Worm (Caenorhabditis elegans) whole organism, mixed stage, embryonic: ENCODE data around the gene nhr-263.
A peak's percentile ranks its signal among the peaks of the same experiment; 100 is the strongest.
"Not testable (repeated sequence)": the region's sequence is repeated elsewhere in the genome, so short reads cannot be mapped to it uniquely, and the experiment has no call there.

Experiments used
- M03D4.4 ChIP-seq: sonication (generic microtip); optimal IDR thresholded peaks from 2 replicates; lab custom pipeline; 2017; ENCODE audit warnings: mild to moderate bottlenecking, missing genetic modification characterization, missing compliant biosample characterization
- blmp-1 ChIP-seq: fragments of 150-350 bp; optimal IDR thresholded peaks from 2 replicates; lab custom pipeline; 2014; ENCODE audit warnings: missing biosample characterization, missing genetic modification characterization
- ceh-39 ChIP-seq: fragments of 150-350 bp; optimal IDR thresholded peaks from 2 replicates; lab custom pipeline; 2014; ENCODE audit warnings: missing biosample characterization, missing genetic modification characterization
- ceh-43 ChIP-seq: fragments of 200-800 bp; sonication (Bioruptor generic); optimal IDR thresholded peaks from 2 replicates; lab custom pipeline; 2018; ENCODE audit warnings: mild to moderate bottlenecking, missing genetic modification characterization, moderate library complexity, missing compliant biosample characterization
- ceh-83 ChIP-seq: fragments of 200-800 bp; sonication (Bioruptor generic); optimal IDR thresholded peaks from 2 replicates; lab custom pipeline; 2018; ENCODE audit warnings: mild to moderate bottlenecking, missing genetic modification characterization, missing compliant biosample characterization
- ces-1 ChIP-seq: fragments of 150-350 bp; optimal IDR thresholded peaks from 2 replicates; lab custom pipeline; 2014; ENCODE audit warnings: missing biosample characterization, missing genetic modification reagents, missing genetic modification characterization
- cnd-1 ChIP-seq: fragments of 200-800 bp; sonication (Bioruptor generic); optimal IDR thresholded peaks from 2 replicates; lab custom pipeline; 2018; ENCODE audit warnings: mild to moderate bottlenecking, missing genetic modification characterization, missing compliant biosample characterization
- drap-1 ChIP-seq: fragments of 200-800 bp; sonication (Bioruptor generic); optimal IDR thresholded peaks from 3 replicates; lab custom pipeline; 2018; ENCODE audit warnings: mild to moderate bottlenecking, missing genetic modification characterization, missing compliant biosample characterization
- elt-1 ChIP-seq: sonication (generic microtip); optimal IDR thresholded peaks from 2 replicates; lab custom pipeline; 2017; ENCODE audit warnings: missing genetic modification characterization, mild to moderate bottlenecking, missing compliant biosample characterization, antibody characterized with exemption, moderate library complexity, borderline replicate concordance; ENCODE audit not compliant: insufficient read depth
- flh-1 ChIP-seq: fragments of 200-800 bp; sonication (Bioruptor generic); optimal IDR thresholded peaks from 2 replicates; lab custom pipeline; 2018; ENCODE audit warnings: mild to moderate bottlenecking, missing genetic modification characterization, moderate library complexity, missing compliant biosample characterization
- ham-2 ChIP-seq: fragments of 200-800 bp; sonication (Bioruptor generic); optimal IDR thresholded peaks from 2 replicates; lab custom pipeline; 2018; ENCODE audit warnings: mild to moderate bottlenecking, missing genetic modification characterization, missing compliant biosample characterization
- hlh-1 ChIP-seq: fragments of 150-350 bp; optimal IDR thresholded peaks from 2 replicates; lab custom pipeline; 2014; ENCODE audit warnings: missing biosample characterization, missing genetic modification reagents, missing genetic modification characterization
- lin-13 ChIP-seq: fragments of 150-350 bp; optimal IDR thresholded peaks from 2 replicates; lab custom pipeline; 2014; ENCODE audit warnings: missing biosample characterization, missing genetic modification characterization
- lsy-2 ChIP-seq: fragments of 150-350 bp; optimal IDR thresholded peaks from 2 replicates; lab custom pipeline; 2014; ENCODE audit warnings: missing biosample characterization, missing genetic modification characterization
- mab-5 ChIP-seq: fragments of 150-350 bp; optimal IDR thresholded peaks from 2 replicates; lab custom pipeline; 2014; ENCODE audit warnings: missing biosample characterization, missing genetic modification characterization
- mep-1 ChIP-seq: fragments of 150-350 bp; optimal IDR thresholded peaks from 2 replicates; lab custom pipeline; 2017; ENCODE audit warnings: missing biosample characterization, missing genetic modification reagents, missing genetic modification characterization, inconsistent platforms
- mls-2 ChIP-seq: sonication (generic microtip); optimal IDR thresholded peaks from 2 replicates; lab custom pipeline; 2016; ENCODE audit warnings: mild to moderate bottlenecking, missing genetic modification characterization, moderate library complexity, missing compliant biosample characterization
- nhr-2 ChIP-seq: fragments of 150-350 bp; optimal IDR thresholded peaks from 2 replicates; lab custom pipeline; 2014; ENCODE audit warnings: missing biosample characterization, missing genetic modification characterization
- nhr-237 ChIP-seq: fragments of 150-350 bp; optimal IDR thresholded peaks from 2 replicates; lab custom pipeline; 2014; ENCODE audit warnings: missing biosample characterization, missing genetic modification characterization
- nhr-28 ChIP-seq: fragments of 150-350 bp; optimal IDR thresholded peaks from 2 replicates; lab custom pipeline; 2014; ENCODE audit warnings: missing biosample characterization, missing genetic modification characterization
- nhr-76 ChIP-seq: sonication (generic microtip); optimal IDR thresholded peaks from 2 replicates; lab custom pipeline; 2017; ENCODE audit warnings: missing biosample characterization, missing genetic modification characterization
- pha-4 ChIP-seq: fragments of 150-350 bp; optimal IDR thresholded peaks from 2 replicates; lab custom pipeline; 2018; ENCODE audit warnings: missing biosample characterization, missing genetic modification reagents, missing genetic modification characterization
- sem-2 ChIP-seq: fragments of 200-800 bp; sonication (Bioruptor generic); optimal IDR thresholded peaks from 2 replicates; lab custom pipeline; 2018; ENCODE audit warnings: mild to moderate bottlenecking, missing genetic modification characterization, missing compliant biosample characterization
- sptf-1 ChIP-seq: sonication (generic microtip); optimal IDR thresholded peaks from 2 replicates; lab custom pipeline; 2017; ENCODE audit warnings: mild to moderate bottlenecking, missing genetic modification characterization, moderate library complexity, missing compliant biosample characterization
- tbx-8 ChIP-seq: fragments of 200-800 bp; sonication (Bioruptor generic); optimal IDR thresholded peaks from 2 replicates; lab custom pipeline; 2018; ENCODE audit warnings: mild to moderate bottlenecking, missing genetic modification characterization, moderate library complexity, missing compliant biosample characterization
- unc-120 ChIP-seq: sonication (generic microtip); optimal IDR thresholded peaks from 2 replicates; lab custom pipeline; 2017; ENCODE audit warnings: missing genetic modification characterization, missing compliant biosample characterization; ENCODE audit not compliant: poor library complexity, severe bottlenecking
- unc-39 ChIP-seq: fragments of 150-350 bp; optimal IDR thresholded peaks from 2 replicates; lab custom pipeline; 2014; ENCODE audit warnings: missing biosample characterization, missing genetic modification characterization
- zip-8 ChIP-seq: fragments of 150-350 bp; optimal IDR thresholded peaks from 2 replicates; lab custom pipeline; 2014; ENCODE audit warnings: missing biosample characterization, missing genetic modification characterization
- ztf-11 ChIP-seq: fragments of 150-350 bp; optimal IDR thresholded peaks from 2 replicates; lab custom pipeline; 2014; ENCODE audit warnings: missing biosample characterization, missing genetic modification characterization

nhr-263 gene

DNA sequence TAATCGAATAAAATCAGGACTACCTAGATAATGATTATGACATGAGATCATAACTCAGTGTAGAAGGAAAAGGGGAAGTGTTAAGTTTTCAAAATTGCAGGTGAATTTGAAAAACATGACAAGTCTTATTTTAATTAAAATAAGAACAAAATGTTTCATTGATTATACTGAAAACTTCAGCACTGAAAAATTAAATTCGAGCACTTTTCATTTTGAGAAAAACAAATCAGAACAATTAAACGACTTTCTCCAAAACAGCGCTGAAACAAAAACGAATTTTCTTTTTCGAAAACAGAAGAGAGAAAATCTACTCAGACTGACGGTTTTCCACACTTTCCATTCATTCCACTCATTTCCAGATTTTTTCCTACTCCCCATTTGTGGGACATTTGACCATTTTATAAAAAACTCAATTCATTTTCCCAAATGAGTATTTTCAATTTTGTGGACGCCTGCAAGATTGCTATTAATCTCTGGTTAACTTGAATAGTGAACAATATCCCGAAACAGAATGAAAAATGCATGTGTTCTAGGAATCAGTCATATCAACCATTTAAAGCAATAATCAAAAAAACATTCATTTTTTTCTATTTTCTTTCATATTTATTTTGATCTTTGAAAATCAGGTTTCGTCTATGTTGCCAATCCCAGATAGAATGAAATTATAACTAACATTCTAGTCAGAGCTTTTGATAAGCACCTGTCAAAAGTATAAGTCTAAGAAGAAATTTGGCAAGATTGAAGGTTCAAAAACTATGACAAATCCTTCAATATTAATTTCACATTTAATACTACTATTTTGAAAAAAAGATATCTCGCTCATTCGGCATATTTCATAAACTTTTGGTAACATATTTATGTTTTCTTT, 10.6 kb upstream of the nhr-263 start, which contains the start of the genes srh-231 and srh-275:
Gene srh-231, minus strand, starts transcription at position 51 of the 868 bp plus-strand sequence.
Gene srh-275, plus strand, starts transcription at position 818 of the 868 bp plus-strand sequence.
- no peak for TF ChIP-seq lsy-2 (tag; lab: Kevin White, UChicago)
- no peak for TF ChIP-seq ces-1 (GFP tag; lab: Kevin White, UChicago)
- TF ChIP-seq ceh-43 = no peak
- TF ChIP-seq ceh-39 (tag; lab: Kevin White, UChicago) = no peak
- no peak for TF ChIP-seq nhr-2 (tag; lab: Kevin White, UChicago)
- no peak for TF ChIP-seq M03D4.4 (tag; lab: Kevin White, UChicago)
- TF ChIP-seq, all 35 proteins: peak for 0

DNA sequence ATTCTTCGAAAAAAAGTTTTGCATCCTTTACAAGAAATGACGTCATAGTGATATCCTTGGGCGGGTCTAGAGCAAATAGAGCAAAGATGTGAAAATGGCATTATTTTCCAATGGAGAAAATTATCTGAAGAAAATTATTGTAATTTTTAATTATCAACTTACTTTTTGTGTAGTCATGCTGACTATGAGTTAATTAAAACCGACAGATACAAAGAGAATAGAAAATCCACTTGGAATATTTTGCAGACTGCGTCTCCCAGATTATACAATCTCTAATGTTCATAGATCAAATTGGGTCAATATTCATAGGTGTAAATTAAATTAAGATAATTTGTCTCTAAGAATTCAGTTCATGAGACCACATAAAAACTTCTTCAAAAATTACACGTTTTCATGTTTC, 7.7 kb upstream of the nhr-263 start, which contains the start of gene nhr-149:
Gene nhr-149, minus strand, starts transcription at position 101 of the 400 bp plus-strand sequence.
- TF ChIP-seq ceh-43 = no peak
- no peak for TF ChIP-seq flh-1 (GFP tag; lab: Kevin White, UChicago)
- TF ChIP-seq zip-8 (tag; lab: Kevin White, UChicago) = peak; percentile 53
- TF ChIP-seq ztf-11 = no peak
- no peak for TF ChIP-seq hlh-1 (tag; lab: Kevin White, UChicago)

- not testable (repeated sequence) for TF ChIP-seq hlh-1, lsy-2, zip-8 (tag; lab: Kevin White, UChicago)
Measured at ce11 chrV:7345494-7345893, 3.7 kb upstream of the nhr-263 start, which contains the start of gene nhr-147. nhr-147 (plus strand) TSS chrV:7345794.

- TF ChIP-seq M03D4.4 (tag; lab: Kevin White, UChicago) (no peak), nhr-76 (no peak)
Measured at ce11 chrV:7343522-7343921, 1.7 kb upstream of the nhr-263 start, which contains the start of gene srh-244. srh-244 (plus strand) TSS chrV:7343822.

DNA sequence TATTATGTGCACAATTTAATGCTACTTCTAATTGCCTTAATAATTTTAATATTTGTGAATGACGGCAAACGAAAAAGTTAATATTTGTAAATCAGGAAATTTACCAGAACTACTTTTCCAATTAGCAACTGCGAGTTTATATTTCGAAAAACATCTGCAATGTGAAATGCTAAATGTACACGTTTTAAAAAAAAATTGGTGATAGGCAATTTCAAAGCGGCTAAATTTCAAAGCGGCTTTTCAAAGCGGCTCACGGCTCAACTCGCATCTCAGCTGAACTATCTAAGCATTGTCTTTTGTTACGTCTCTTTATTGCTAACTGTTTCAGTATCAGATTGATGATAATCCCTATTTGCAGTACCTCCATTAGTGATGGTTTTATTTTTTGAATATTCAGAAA, 2.0 kb downstream of the nhr-263 start, which contains the start of gene srh-187:
Gene srh-187, minus strand, starts transcription at position 101 of the 400 bp plus-strand sequence.
- no peak for TF ChIP-seq mep-1 (tag; lab: Kevin White, UChicago)
- no peak for TF ChIP-seq ces-1 (GFP tag; lab: Kevin White, UChicago)
- no peak for TF ChIP-seq ham-2 (GFP tag; lab: Kevin White, UChicago)
- TF ChIP-seq nhr-28 (tag; lab: Kevin White, UChicago) = no peak
- TF ChIP-seq nhr-237 (tag; lab: Kevin White, UChicago) = no peak
- no peak for TF ChIP-seq nhr-76
- no peak for TF ChIP-seq unc-120
- no peak for TF ChIP-seq mab-5 (tag; lab: Kevin White, UChicago)
- TF ChIP-seq M03D4.4 (tag; lab: Kevin White, UChicago) = no peak
- TF ChIP-seq, all 35 proteins: peak for 0

ce11 chrV:7337218-7337617, 4.6 kb downstream of the nhr-263 start, which contains the start of gene F10G2.7:
F10G2.7 (minus strand) TSS chrV:7337318.
- not testable (repeated sequence) for TF ChIP-seq blmp-1, hlh-1, zip-8 (tag; lab: Kevin White, UChicago)

DNA sequence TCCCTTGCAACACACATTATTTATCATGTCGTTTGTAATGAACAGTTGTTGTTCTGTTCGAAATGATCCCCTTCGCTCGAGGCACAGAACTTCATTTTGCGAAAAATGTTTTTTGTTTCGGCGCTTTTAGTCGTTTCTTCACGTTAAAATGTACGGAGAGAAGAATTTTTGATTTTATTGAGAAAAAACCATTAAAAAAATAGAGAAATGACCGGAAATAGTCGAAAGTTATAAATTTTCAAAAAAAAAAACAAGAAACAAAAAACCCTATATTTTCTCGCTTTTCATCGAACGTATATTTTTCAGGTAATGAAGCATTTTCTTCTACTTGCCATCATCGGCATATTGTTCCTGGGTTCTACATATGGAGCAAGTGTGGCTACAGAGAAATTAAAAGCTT, 9.6 kb downstream of the nhr-263 start, which contains the start of gene F10G2.1:
Gene F10G2.1, plus strand, starts transcription at position 301 of the 400 bp plus-strand sequence.
- TF ChIP-seq tbx-8 (GFP tag; lab: Kevin White, UChicago) (no peak), lin-13 (no peak), ces-1 (GFP tag; lab: Kevin White, UChicago) (no peak), ceh-83 (GFP tag; lab: Kevin White, UChicago) (no peak), hlh-1 (tag; lab: Kevin White, UChicago) (peak; percentile 25), flh-1 (GFP tag; lab: Kevin White, UChicago) (no peak)

ce11 chrV:7330868-7331267, 11.0 kb downstream of the nhr-263 start, which contains the start of gene F10G2.2:
F10G2.2 (plus strand) TSS chrV:7331168.
- TF ChIP-seq zip-8 (tag; lab: Kevin White, UChicago) (no peak), sem-2 (GFP tag; lab: Kevin White, UChicago) (no peak), mab-5 (tag; lab: Kevin White, UChicago) (no peak), ceh-83 (GFP tag; lab: Kevin White, UChicago) (no peak), mep-1 (tag; lab: Kevin White, UChicago) (no peak), lsy-2 (tag; lab: Kevin White, UChicago) (no peak), tbx-8 (GFP tag; lab: Kevin White, UChicago) (no peak), nhr-28 (tag; lab: Kevin White, UChicago) (no peak), flh-1 (GFP tag; lab: Kevin White, UChicago) (no peak), nhr-2 (tag; lab: Kevin White, UChicago) (no peak), mls-2 (no peak), unc-39 (tag; lab: Kevin White, UChicago) (no peak), unc-120 (no peak), elt-1 (tag; lab: Kevin White, UChicago) (no peak), ham-2 (GFP tag; lab: Kevin White, UChicago) (no peak), sptf-1 (tag; lab: Kevin White, UChicago) (no peak), pha-4 (tag; lab: Kevin White, UChicago) (no peak), drap-1 (no peak), cnd-1 (tag; lab: Kevin White, UChicago) (no peak), ceh-39 (tag; lab: Kevin White, UChicago) (no peak)
